Fruit fly (Drosophila melanogaster) whole organism, prepupa: ENCODE results near the gene CG32121.

ENCODE experiments used
- Blimp-1 ChIP-seq: fragments of 200-800 bp; sonication (Bioruptor generic); optimal IDR thresholded peaks from 3 replicates; lab custom pipeline; 2017; ENCODE audit warnings: missing biosample characterization, missing genetic modification characterization, mild to moderate bottlenecking, moderate library complexity, missing genetic modification reagents
- CG1621 ChIP-seq: fragments of 200-800 bp; sonication (Bioruptor generic); optimal IDR thresholded peaks from 3 replicates; lab custom pipeline; 2018; ENCODE audit warnings: missing biosample characterization, mild to moderate bottlenecking, missing genetic modification characterization
- CG6276 ChIP-seq: fragments of 200-800 bp; sonication (Bioruptor generic); optimal IDR thresholded peaks from 2 replicates; lab custom pipeline; 2017; ENCODE audit warnings: missing biosample characterization, mild to moderate bottlenecking, missing genetic modification characterization
- CG6854 ChIP-seq: fragments of 200-800 bp; sonication (Bioruptor generic); optimal IDR thresholded peaks from 2 replicates; lab custom pipeline; 2017; ENCODE audit warnings: missing biosample characterization, mild to moderate bottlenecking, missing genetic modification characterization
- Ets21C ChIP-seq: fragments of 200-800 bp; sonication (Bioruptor generic); optimal IDR thresholded peaks from 3 replicates; lab custom pipeline; 2016; ENCODE audit warnings: missing biosample characterization, missing genetic modification characterization
- Ets96B ChIP-seq: fragments of 200-800 bp; optimal IDR thresholded peaks from 2 replicates; lab custom pipeline; 2019; ENCODE audit warnings: missing biosample characterization, mild to moderate bottlenecking, missing genetic modification characterization, moderate library complexity
- Hr39 ChIP-seq: fragments of 200-800 bp; sonication (Bioruptor generic); optimal IDR thresholded peaks from 2 replicates; lab custom pipeline; 2016; ENCODE audit warnings: missing biosample characterization, missing genetic modification characterization
- Lpt ChIP-seq: fragments of 200-800 bp; sonication (Bioruptor generic); optimal IDR thresholded peaks from 3 replicates; lab custom pipeline; 2016; ENCODE audit warnings: missing biosample characterization, missing genetic modification characterization
- acj6 ChIP-seq: fragments of 200-800 bp; sonication (Bioruptor generic); optimal IDR thresholded peaks from 3 replicates; lab custom pipeline; 2016; ENCODE audit warnings: missing biosample characterization, missing genetic modification characterization
- eg ChIP-seq: fragments of 200-800 bp; sonication (Bioruptor generic); IDR thresholded peaks from 3 replicates; pipeline ENCODE4 v1.3.6; 2022; ENCODE audit warnings: missing biosample characterization, missing genetic modification characterization

DNA sequence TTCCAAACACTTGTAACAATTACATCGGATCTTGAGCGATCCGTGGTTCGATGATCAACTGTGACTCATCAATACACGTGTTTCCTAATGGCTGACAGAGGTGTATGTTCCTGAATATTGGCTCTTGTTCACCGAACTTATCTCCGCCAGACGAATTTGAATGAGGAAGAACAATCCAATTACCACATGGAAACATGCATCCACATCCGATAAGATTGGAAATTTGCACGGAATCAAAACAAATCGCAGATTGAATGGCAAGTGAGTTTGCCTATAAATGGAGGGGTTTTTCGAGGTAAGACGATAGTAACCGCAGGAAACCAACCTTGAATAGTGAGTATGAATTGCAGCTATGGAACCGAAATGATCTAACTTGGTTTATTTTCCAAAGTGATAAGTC is 15.5 kb upstream of the CG32121 start, which contains the start of gene CG10725:
- TF ChIP-seq CG6276 (GFP tag; lab: Kevin White, UChicago) (no peak), eg (GFP tag; lab: Robert Waterston, UW) (no peak), Ets21C (GFP tag; lab: Kevin White, UChicago) (no peak), CG6854 (no peak), Blimp-1 (GFP tag; lab: Kevin White, UChicago) (no peak), acj6 (GFP tag; lab: Kevin White, UChicago) (no peak), Ets96B (tag; lab: Kevin White, UChicago) (no peak), CG1621 (tag; lab: Kevin White, UChicago) (no peak), Lpt (GFP tag; lab: Kevin White, UChicago) (no peak), Hr39 (GFP tag; lab: Kevin White, UChicago) (no peak)
